Worm (Caenorhabditis elegans) whole organism, early embryonic: ENCODE data around the gene F16B12.6.

Experiments used
- B0310.2 ChIP-seq: sonication (generic microtip); optimal IDR thresholded peaks from 2 replicates; lab custom pipeline; 2016; ENCODE audit warnings: mild to moderate bottlenecking, missing genetic modification characterization, missing compliant biosample characterization
- F13C5.2 ChIP-seq: sonication (generic microtip); optimal IDR thresholded peaks from 2 replicates; lab custom pipeline; 2017; ENCODE audit warnings: mild to moderate bottlenecking, missing genetic modification characterization, inconsistent platforms, missing compliant biosample characterization
- aly-1 ChIP-seq: sonication (generic microtip); optimal IDR thresholded peaks from 2 replicates; lab custom pipeline; 2016; ENCODE audit warnings: missing genetic modification characterization, missing compliant biosample characterization
- ama-1 ChIP-seq: fragments of 150-350 bp; optimal IDR thresholded peaks from 2 replicates; lab custom pipeline; 2014
- ceh-13 ChIP-seq: fragments of 200-800 bp; sonication (Bioruptor generic); optimal IDR thresholded peaks from 2 replicates; lab custom pipeline; 2018; ENCODE audit warnings: mild to moderate bottlenecking, missing genetic modification characterization, missing compliant biosample characterization
- ceh-36 ChIP-seq: sonication (generic microtip); optimal IDR thresholded peaks from 2 replicates; lab custom pipeline; 2016; ENCODE audit warnings: missing genetic modification characterization, inconsistent platforms, missing compliant biosample characterization
- ets-7 ChIP-seq: sonication (generic microtip); optimal IDR thresholded peaks from 2 replicates; lab custom pipeline; 2016; ENCODE audit warnings: missing genotype, missing genetic modification characterization, missing compliant biosample characterization
- flt-1 ChIP-seq: fragments of 200-800 bp; sonication (Bioruptor generic); IDR thresholded peaks from 2 replicates; pipeline ENCODE4 v1.3.6; 2022; ENCODE audit warnings: missing genetic modification characterization, missing compliant biosample characterization
- hmbx-1 ChIP-seq: sonication (generic microtip); optimal IDR thresholded peaks from 2 replicates; lab custom pipeline; 2016; ENCODE audit warnings: mild to moderate bottlenecking, missing genetic modification characterization, missing compliant biosample characterization
- hmg-4 ChIP-seq: fragments of 200-800 bp; sonication (Bioruptor generic); optimal IDR thresholded peaks from 2 replicates; lab custom pipeline; 2018; ENCODE audit warnings: mild to moderate bottlenecking, missing genetic modification characterization, missing compliant biosample characterization
- hnd-1 ChIP-seq: sonication (generic microtip); optimal IDR thresholded peaks from 2 replicates; lab custom pipeline; 2016; ENCODE audit warnings: missing genetic modification characterization, missing compliant biosample characterization
- pes-1 ChIP-seq: fragments of 200-800 bp; sonication (Bioruptor generic); IDR thresholded peaks from 2 replicates; pipeline ENCODE4 v1.3.6; 2022; ENCODE audit warnings: missing genetic modification reagents, missing genetic modification characterization, missing compliant biosample characterization
- scrt-1 ChIP-seq: fragments of 200-800 bp; sonication (Bioruptor generic); IDR thresholded peaks from 2 replicates; pipeline ENCODE4 v1.3.6; 2022; ENCODE audit warnings: missing genetic modification characterization, missing compliant biosample characterization
- sea-1 ChIP-seq: fragments of 200-800 bp; sonication (Bioruptor generic); conservative IDR thresholded peaks from 2 replicates; pipeline ENCODE4 v1.3.6; 2022; ENCODE audit warnings: missing genetic modification characterization, missing compliant biosample characterization
- tbx-11 ChIP-seq: fragments of 200-800 bp; sonication (Bioruptor generic); IDR thresholded peaks from 2 replicates; pipeline ENCODE4 v1.3.6; 2022; ENCODE audit warnings: missing genetic modification characterization, missing compliant biosample characterization
- tbx-37 ChIP-seq: fragments of 200-800 bp; sonication (Bioruptor generic); conservative IDR thresholded peaks from 2 replicates; pipeline ENCODE4 v1.3.6; 2022; ENCODE audit warnings: missing genetic modification reagents, missing genetic modification characterization, missing compliant biosample characterization
- tra-4 ChIP-seq: sonication (generic microtip); optimal IDR thresholded peaks from 2 replicates; lab custom pipeline; 2017; ENCODE audit warnings: missing genetic modification characterization, missing compliant biosample characterization

Gene F16B12.6

ce11 chrX:14069528-14069927 lies 32.6 kb upstream of the F16B12.6 start:
- no peak for TF ChIP-seq flt-1
- TF ChIP-seq ets-7 = no peak
- TF ChIP-seq tbx-11 (GFP tag; lab: Robert Waterston, UW) = no peak

ce11 chrX:14070950-14071349 lies 31.2 kb upstream of the F16B12.6 start, which contains the start of gene C33G3.4:
C33G3.4 (plus strand) TSS chrX:14071162.
- TF ChIP-seq scrt-1 (GFP tag; lab: Robert Waterston, UW) (no peak), hmg-4 (no peak), pes-1 (GFP tag; lab: Robert Waterston, UW) (no peak), F13C5.2 (tag; lab: Kevin White, UChicago) (no peak), tbx-37 (GFP tag; lab: Robert Waterston, UW) (no peak), sea-1 (no peak), ama-1 (lab: Kevin White, UChicago) (no peak), flt-1 (no peak), hmbx-1 (tag; lab: Kevin White, UChicago) (no peak), tra-4 (tag; lab: Kevin White, UChicago) (no peak), B0310.2 (tag; lab: Kevin White, UChicago) (no peak), tbx-11 (GFP tag; lab: Robert Waterston, UW) (no peak), hnd-1 (tag; lab: Kevin White, UChicago) (no peak), aly-1 (tag; lab: Kevin White, UChicago) (no peak)

DNA sequence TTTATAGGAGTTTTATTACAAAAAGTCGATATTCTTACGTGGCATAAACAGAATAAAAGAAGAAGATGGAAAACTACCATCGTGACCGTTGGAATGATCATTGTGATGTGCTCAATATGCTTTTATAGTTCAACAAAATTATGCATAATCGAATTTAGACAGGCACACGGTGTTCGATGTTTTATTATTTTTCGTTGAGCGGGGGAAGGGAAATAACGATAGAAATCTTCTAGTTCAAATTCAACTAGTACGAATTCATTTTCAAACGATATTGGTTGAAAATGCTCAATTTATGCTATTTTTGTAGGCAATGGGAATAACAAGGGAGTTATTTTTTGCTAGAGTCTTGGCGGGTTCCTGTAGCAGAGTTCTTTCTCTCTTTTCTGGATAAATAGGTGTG lies 23.5 kb upstream of the F16B12.6 start, which contains the start of gene C33G3.5:
Gene C33G3.5 (minus strand): TSS at position 101 of the 400 bp plus-strand sequence.
- TF ChIP-seq tra-4 (tag; lab: Kevin White, UChicago) (no peak), ceh-13 (GFP tag; lab: Kevin White, UChicago) (no peak), ama-1 (lab: Kevin White, UChicago) (no peak), hmg-4 (no peak), scrt-1 (GFP tag; lab: Robert Waterston, UW) (no peak), aly-1 (tag; lab: Kevin White, UChicago) (no peak), pes-1 (GFP tag; lab: Robert Waterston, UW) (no peak), flt-1 (no peak), F13C5.2 (tag; lab: Kevin White, UChicago) (no peak), ets-7 (no peak)

ce11 chrX:14084230-14084629 lies 17.9 kb upstream of the F16B12.6 start, which contains the start of gene C33G3.6:
C33G3.6 (minus strand) TSS chrX:14084330.
- TF ChIP-seq aly-1 (tag; lab: Kevin White, UChicago) (no peak), hmbx-1 (tag; lab: Kevin White, UChicago) (no peak), tbx-37 (GFP tag; lab: Robert Waterston, UW) (no peak), scrt-1 (GFP tag; lab: Robert Waterston, UW) (no peak), ets-7 (no peak), hnd-1 (tag; lab: Kevin White, UChicago) (no peak), tra-4 (tag; lab: Kevin White, UChicago) (no peak), F13C5.2 (tag; lab: Kevin White, UChicago) (no peak), B0310.2 (tag; lab: Kevin White, UChicago) (no peak), ama-1 (lab: Kevin White, UChicago) (no peak), ceh-36 (tag; lab: Kevin White, UChicago) (no peak), sea-1 (no peak)

- TF ChIP-seq flt-1 (no peak), ceh-13 (GFP tag; lab: Kevin White, UChicago) (no peak), hnd-1 (tag; lab: Kevin White, UChicago) (no peak), scrt-1 (GFP tag; lab: Robert Waterston, UW) (no peak), ets-7 (no peak), tbx-37 (GFP tag; lab: Robert Waterston, UW) (no peak), ama-1 (lab: Kevin White, UChicago) (no peak), F13C5.2 (tag; lab: Kevin White, UChicago) (no peak), ceh-36 (tag; lab: Kevin White, UChicago) (no peak), pes-1 (GFP tag; lab: Robert Waterston, UW) (no peak), B0310.2 (tag; lab: Kevin White, UChicago) (no peak)
Observed at ce11 chrX:14085208-14085607, 16.9 kb upstream of the F16B12.6 start, which contains the start of gene F16B12.1. F16B12.1 (plus strand) TSS chrX:14085508.

- TF ChIP-seq hmg-4 (no peak), aly-1 (tag; lab: Kevin White, UChicago) (no peak), B0310.2 (tag; lab: Kevin White, UChicago) (no peak), tbx-11 (GFP tag; lab: Robert Waterston, UW) (no peak), F13C5.2 (tag; lab: Kevin White, UChicago) (no peak), pes-1 (GFP tag; lab: Robert Waterston, UW) (no peak), flt-1 (no peak), ceh-13 (GFP tag; lab: Kevin White, UChicago) (no peak), sea-1 (no peak), scrt-1 (GFP tag; lab: Robert Waterston, UW) (no peak), hnd-1 (tag; lab: Kevin White, UChicago) (no peak), tra-4 (tag; lab: Kevin White, UChicago) (no peak), ama-1 (lab: Kevin White, UChicago) (no peak), ceh-36 (tag; lab: Kevin White, UChicago) (no peak), ets-7 (no peak)
Observed at ce11 chrX:14090089-14090488, 12.0 kb upstream of the F16B12.6 start, which contains the start of gene dsl-4. dsl-4 (plus strand) TSS chrX:14090389.

DNA sequence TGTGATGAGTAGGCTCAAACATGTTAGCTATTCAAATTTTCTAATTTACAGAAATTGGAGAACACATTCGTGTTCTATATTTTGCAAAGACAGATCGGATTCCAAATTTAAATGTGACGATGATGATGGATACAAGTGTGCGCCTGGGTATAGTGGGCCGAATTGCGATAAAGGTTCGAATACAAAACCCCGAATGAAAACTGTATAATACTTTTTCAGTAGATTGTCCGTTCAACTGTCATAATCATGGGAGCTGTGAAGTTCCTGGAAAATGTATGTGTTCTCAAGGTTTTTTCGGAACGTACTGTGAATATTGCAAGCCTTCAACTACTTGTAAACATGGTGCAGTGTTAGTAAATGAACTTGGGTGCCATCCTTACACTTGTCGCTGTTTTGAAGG lies 11.1 kb upstream of the F16B12.6 start:
- no peak for TF ChIP-seq ets-7
- no peak for TF ChIP-seq sea-1

ce11 chrX:14098618-14099118 lies 3.4 kb upstream of the F16B12.6 start, which contains the start of gene F16B12.4:
F16B12.4 (minus strand) TSS chrX:14098668.
- TF ChIP-seq tra-4 (tag; lab: Kevin White, UChicago) = no peak
- peak; percentile 4 for TF ChIP-seq hmg-4
